Fruit fly (Drosophila melanogaster) whole organism, embryonic: ENCODE data around the gene Cyp313a1.
A peak's percentile ranks its signal among the peaks of the same experiment; 100 is the strongest.

Experiments
- Atf6 ChIP-seq: fragments of 200-800 bp; sonication (Bioruptor generic); IDR thresholded peaks from 2 replicates; pipeline ENCODE4 v1.3.6; 2022; ENCODE audit warnings: missing biosample characterization, missing genetic modification characterization
- B-H2 ChIP-seq: fragments of 200-800 bp; sonication (Bioruptor generic); optimal IDR thresholded peaks from 2 replicates; lab custom pipeline; 2018; ENCODE audit warnings: missing biosample characterization, mild to moderate bottlenecking, missing genetic modification characterization
- BtbVII ChIP-seq: fragments of 200-800 bp; sonication (Bioruptor generic); optimal IDR thresholded peaks from 3 replicates; lab custom pipeline; 2017; ENCODE audit warnings: missing biosample characterization, mild to moderate bottlenecking, missing genetic modification characterization
- CG10147 ChIP-seq: fragments of 200-800 bp; sonication (Bioruptor generic); optimal IDR thresholded peaks from 2 replicates; lab custom pipeline; 2019; ENCODE audit warnings: missing biosample characterization, mild to moderate bottlenecking, missing genetic modification characterization, moderate library complexity
- CG10543 ChIP-seq: fragments of 200-800 bp; sonication (Bioruptor generic); optimal IDR thresholded peaks from 3 replicates; lab custom pipeline; 2017; ENCODE audit warnings: missing biosample characterization, mild to moderate bottlenecking, missing genetic modification characterization, moderate library complexity
- CG12299 ChIP-seq: fragments of 200-800 bp; sonication (Bioruptor generic); optimal IDR thresholded peaks from 2 replicates; lab custom pipeline; 2018; ENCODE audit warnings: missing biosample characterization, mild to moderate bottlenecking, missing genetic modification characterization
- CG13424 ChIP-seq: fragments of 200-800 bp; sonication (Bioruptor generic); optimal IDR thresholded peaks from 2 replicates; lab custom pipeline; 2019; ENCODE audit warnings: missing biosample characterization, mild to moderate bottlenecking, missing genetic modification characterization, moderate library complexity
- CG14014 ChIP-seq: fragments of 200-800 bp; sonication (Bioruptor generic); IDR thresholded peaks from 2 replicates; pipeline ENCODE4 v1.3.6; 2022; ENCODE audit warnings: missing biosample characterization, missing genetic modification characterization
- CG14667 ChIP-seq: fragments of 200-800 bp; sonication (Bioruptor generic); IDR thresholded peaks from 2 replicates; pipeline ENCODE4 v1.3.6; 2022; ENCODE audit warnings: missing biosample characterization, missing genetic modification characterization
- CG15269 ChIP-seq: fragments of 200-800 bp; sonication (Bioruptor generic); optimal IDR thresholded peaks from 2 replicates; lab custom pipeline; 2018; ENCODE audit warnings: missing biosample characterization, mild to moderate bottlenecking, missing genetic modification characterization, moderate library complexity
- CG15696 ChIP-seq: fragments of 200-800 bp; sonication (Bioruptor generic); optimal IDR thresholded peaks from 2 replicates; lab custom pipeline; 2019; ENCODE audit warnings: missing biosample characterization, mild to moderate bottlenecking, missing genetic modification characterization, moderate library complexity
- CG16779 ChIP-seq: fragments of 200-800 bp; sonication (Bioruptor generic); IDR thresholded peaks from 2 replicates; pipeline ENCODE4 v1.3.6; 2022; ENCODE audit warnings: missing biosample characterization, missing genetic modification characterization
- CG32532 ChIP-seq: fragments of 200-800 bp; sonication (Bioruptor generic); IDR thresholded peaks from 2 replicates; pipeline ENCODE4 v1.3.6; 2022; ENCODE audit warnings: missing biosample characterization, missing genetic modification characterization
- CG33213 ChIP-seq: fragments of 200-800 bp; sonication (Bioruptor generic); optimal IDR thresholded peaks from 3 replicates; lab custom pipeline; 2016; ENCODE audit warnings: missing biosample characterization, missing genetic modification characterization
- CG3726 ChIP-seq: fragments of 200-800 bp; sonication (Bioruptor generic); IDR thresholded peaks from 3 replicates; pipeline ENCODE4, ENCODE4 v1.3.6; 2022; ENCODE audit warnings: missing biosample characterization, missing genetic modification characterization
- CG3995 ChIP-seq: fragments of 200-800 bp; sonication (Bioruptor generic); optimal IDR thresholded peaks from 3 replicates; lab custom pipeline; 2016; ENCODE audit warnings: missing biosample characterization, missing genetic modification characterization
- CG5953 ChIP-seq: fragments of 200-800 bp; sonication (Bioruptor generic); IDR thresholded peaks from 2 replicates; pipeline ENCODE4 v1.3.6; 2022; ENCODE audit warnings: missing biosample characterization, missing genetic modification characterization
- CG6254 ChIP-seq: fragments of 200-800 bp; sonication (Bioruptor generic); optimal IDR thresholded peaks from 3 replicates; lab custom pipeline; 2017; ENCODE audit warnings: mild to moderate bottlenecking, missing biosample characterization, missing genetic modification reagents, missing genetic modification characterization
- CG8290 ChIP-seq, 3 experiments: fragments of 200-800 bp; sonication (Bioruptor generic); optimal IDR thresholded peaks; 2 replicates each; lab custom pipeline; 2016 to 2019; ENCODE audit warnings: missing biosample characterization in 3 of 3, missing genetic modification characterization in 3 of 3, mild to moderate bottlenecking in 2 of 3, moderate library complexity in 1 of 3
- CG8388 ChIP-seq: fragments of 200-800 bp; sonication (Bioruptor generic); optimal IDR thresholded peaks from 2 replicates; lab custom pipeline; 2019; ENCODE audit warnings: missing biosample characterization, mild to moderate bottlenecking, missing genetic modification characterization, moderate library complexity
- D19B ChIP-seq: fragments of 200-800 bp; sonication (Bioruptor generic); optimal IDR thresholded peaks from 2 replicates; lab custom pipeline; 2017; ENCODE audit warnings: missing biosample characterization, mild to moderate bottlenecking, missing genetic modification characterization
- Dbx ChIP-seq: fragments of 200-800 bp; sonication (Bioruptor generic); IDR thresholded peaks from 3 replicates; pipeline ENCODE4 v1.3.6; 2022; ENCODE audit warnings: missing biosample characterization, missing genetic modification characterization
- Dref ChIP-seq: fragments of 200-800 bp; sonication (Bioruptor generic); IDR thresholded peaks from 2 replicates; pipeline ENCODE4 v1.3.6; 2022; ENCODE audit warnings: missing biosample characterization, missing genetic modification characterization
- Ets65A ChIP-seq: fragments of 200-800 bp; sonication (Bioruptor generic); peaks from one replicate; lab custom pipeline; 2016; ENCODE audit warnings: missing biosample characterization, missing genetic modification characterization
- HLH4C ChIP-seq: fragments of 200-800 bp; sonication (Bioruptor generic); IDR thresholded peaks from 3 replicates; pipeline ENCODE4 v1.3.6; 2022; ENCODE audit warnings: missing biosample characterization, missing genetic modification characterization; ENCODE audit not compliant: partially characterized antibody
- Myb ChIP-seq: fragments of 200-800 bp; sonication (Bioruptor generic); optimal IDR thresholded peaks from 2 replicates; lab custom pipeline; 2016; ENCODE audit warnings: missing biosample characterization, missing genetic modification characterization
- NFAT ChIP-seq: fragments of 200-800 bp; sonication (Bioruptor generic); IDR thresholded peaks from 2 replicates; pipeline ENCODE4 v1.3.6; 2022; ENCODE audit warnings: missing biosample characterization, missing genetic modification characterization
- NfI ChIP-seq: fragments of 200-800 bp; sonication (Bioruptor generic); optimal IDR thresholded peaks from 3 replicates; lab custom pipeline; 2018; ENCODE audit warnings: missing biosample characterization, mild to moderate bottlenecking, missing genetic modification characterization, moderate library complexity
- Rfx ChIP-seq: fragments of 200-800 bp; sonication (Bioruptor generic); IDR thresholded peaks from 2 replicates; pipeline ENCODE4 v1.3.6; 2022; ENCODE audit warnings: missing biosample characterization, missing genetic modification characterization
- Spps ChIP-seq: fragments of 200-800 bp; sonication (Bioruptor generic); optimal IDR thresholded peaks from 2 replicates; lab custom pipeline; 2018; ENCODE audit warnings: missing biosample characterization, mild to moderate bottlenecking, missing genetic modification characterization
- Xbp1 ChIP-seq: fragments of 200-800 bp; sonication (Bioruptor generic); optimal IDR thresholded peaks from 3 replicates; lab custom pipeline; 2016; ENCODE audit warnings: missing biosample characterization, mild to moderate bottlenecking, missing genetic modification characterization
- chinmo ChIP-seq: fragments of 200-800 bp; sonication (Bioruptor generic); IDR thresholded peaks from 4 replicates; pipeline ENCODE4 v1.3.6; 2022; ENCODE audit warnings: missing biosample characterization, missing genetic modification characterization; ENCODE audit not compliant: partially characterized antibody
- chm ChIP-seq: fragments of 200-800 bp; sonication (Bioruptor generic); IDR thresholded peaks from 2 replicates; pipeline ENCODE4 v1.3.6; 2022; ENCODE audit warnings: missing biosample characterization, missing genetic modification characterization
- cwo ChIP-seq: fragments of 200-800 bp; sonication (Bioruptor generic); optimal IDR thresholded peaks from 3 replicates; lab custom pipeline; 2017; ENCODE audit warnings: missing biosample characterization, missing genetic modification characterization, mild to moderate bottlenecking, moderate library complexity, missing genetic modification reagents
- exex ChIP-seq: fragments of 200-800 bp; sonication (Bioruptor generic); optimal IDR thresholded peaks from 4 replicates; lab custom pipeline; 2018; ENCODE audit warnings: missing biosample characterization, mild to moderate bottlenecking, missing genetic modification characterization, moderate library complexity
- fd102C ChIP-seq: fragments of 200-800 bp; sonication (Bioruptor generic); optimal IDR thresholded peaks from 2 replicates; lab custom pipeline; 2018; ENCODE audit warnings: missing biosample characterization, mild to moderate bottlenecking, missing genetic modification characterization, moderate library complexity
- fd64A ChIP-seq: fragments of 200-800 bp; sonication (Bioruptor generic); optimal IDR thresholded peaks from 3 replicates; lab custom pipeline; 2018; ENCODE audit warnings: missing biosample characterization, mild to moderate bottlenecking, missing genetic modification characterization
- fru ChIP-seq: fragments of >200 bp; optimal IDR thresholded peaks from 2 replicates; lab custom pipeline; 2017
- jing ChIP-seq: fragments of 200-800 bp; sonication (Bioruptor generic); optimal IDR thresholded peaks from 2 replicates; lab custom pipeline; 2018; ENCODE audit warnings: missing biosample characterization, mild to moderate bottlenecking, missing genetic modification characterization
- lilli ChIP-seq: fragments of 200-800 bp; sonication (Bioruptor generic); optimal IDR thresholded peaks from 3 replicates; lab custom pipeline; 2016; ENCODE audit warnings: missing biosample characterization, missing genetic modification characterization
- luna ChIP-seq: fragments of 200-800 bp; sonication (Bioruptor generic); optimal IDR thresholded peaks from 2 replicates; lab custom pipeline; 2016; ENCODE audit warnings: missing biosample characterization, missing genetic modification characterization
- pfk ChIP-seq: fragments of 200-800 bp; sonication (Bioruptor generic); optimal IDR thresholded peaks from 2 replicates; lab custom pipeline; 2018; ENCODE audit warnings: missing biosample characterization, mild to moderate bottlenecking, missing genetic modification characterization, moderate library complexity
- salm ChIP-seq: fragments of 200-800 bp; sonication (Bioruptor generic); optimal IDR thresholded peaks from 2 replicates; lab custom pipeline; 2018; ENCODE audit warnings: missing biosample characterization, mild to moderate bottlenecking, missing genetic modification characterization
- sens ChIP-seq: fragments of 200-800 bp; sonication (Bioruptor generic); peaks from one replicate; lab custom pipeline; 2016; ENCODE audit warnings: missing biosample characterization, missing genetic modification characterization
- sob ChIP-seq: fragments of 200-800 bp; sonication (Bioruptor generic); IDR thresholded peaks from 2 replicates; pipeline ENCODE4 v1.3.6; 2022; ENCODE audit warnings: missing biosample characterization, missing genetic modification characterization
- tap ChIP-seq: fragments of 200-800 bp; optimal IDR thresholded peaks from 3 replicates; lab custom pipeline; 2019; ENCODE audit warnings: missing biosample characterization, mild to moderate bottlenecking, missing genetic modification characterization, moderate library complexity
- vvl ChIP-seq: fragments of 200-800 bp; sonication (Bioruptor generic); IDR thresholded peaks from 2 replicates; pipeline ENCODE4 v1.3.6; 2022; ENCODE audit warnings: missing biosample characterization, missing genetic modification characterization
- z ChIP-seq: fragments of 200-800 bp; sonication (Bioruptor generic); IDR thresholded peaks from 3 replicates; pipeline ENCODE4 v1.3.6; 2022; ENCODE audit warnings: missing biosample characterization, missing genetic modification characterization

The Cyp313a1 gene

DNA sequence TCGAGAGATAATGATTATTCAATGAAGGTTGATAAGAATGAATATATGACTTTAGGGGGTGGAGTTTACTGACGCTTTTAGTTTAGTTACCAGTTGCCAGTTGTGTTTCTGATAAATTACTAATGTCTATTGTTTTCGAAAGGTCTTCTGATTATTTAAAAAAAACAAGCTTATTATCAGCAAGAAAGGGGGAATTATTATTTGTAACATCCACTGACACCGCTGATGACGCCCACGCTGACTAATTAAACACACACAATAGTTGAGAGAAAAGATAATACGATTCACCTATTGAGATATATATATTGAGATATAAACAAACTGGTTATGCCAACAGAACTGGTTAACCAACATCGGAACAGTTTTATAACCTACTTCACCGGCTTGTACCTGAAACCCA is 46.9 kb downstream of the Cyp313a1 start:
- TF ChIP-seq exex (tag; lab: Kevin White, UChicago) (peak; percentile 58), CG16779 (GFP tag; lab: Robert Waterston, UW) (no peak)
- TF ChIP-seq, all 482 proteins: peak for 1

DNA sequence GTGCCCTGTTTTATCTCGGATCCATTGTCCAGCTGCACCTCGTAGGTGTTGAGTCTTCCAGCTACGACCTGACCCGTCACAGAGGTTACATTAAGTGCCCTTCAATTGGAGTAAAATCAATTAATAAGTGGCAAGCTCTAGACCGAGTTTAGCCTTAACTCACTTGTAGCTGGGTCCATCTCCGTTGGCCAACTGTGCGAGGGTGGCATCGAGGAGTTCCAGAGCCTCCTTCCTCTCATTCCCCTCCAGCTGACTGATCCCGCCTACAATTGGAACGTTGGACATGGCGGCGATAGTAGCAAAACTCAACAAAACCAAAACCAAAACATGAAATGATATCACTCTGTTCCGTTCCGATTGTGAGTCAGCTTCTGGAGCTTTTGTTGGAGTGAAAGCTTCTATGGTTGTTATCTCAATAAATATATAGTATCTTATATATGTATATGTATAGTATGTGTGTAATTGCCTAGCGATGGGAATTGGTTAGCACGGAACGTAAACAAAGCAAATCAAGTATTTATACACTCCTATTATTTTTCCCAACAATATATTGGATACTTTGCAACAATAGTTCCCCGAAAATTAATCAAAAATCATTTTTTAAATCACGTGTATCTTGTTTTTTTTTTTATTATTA is 47.8 kb downstream of the Cyp313a1 start, which contains the start of gene CG8066:
TSS of gene CG8066 (minus strand) at position 347 of the 637 bp plus-strand sequence.
- peak; percentile 55 for TF ChIP-seq CG10543 (GFP tag; lab: Kevin White, UChicago)
- TF ChIP-seq lilli (GFP tag; lab: Kevin White, UChicago), result no peak
- no peak for TF ChIP-seq CG8290 (GFP tag; optimal IDR thresholded peaks at IDR 0.05; lab: Kevin White, UChicago)
- peak in 1 of 2 experiments; percentile 0 for TF ChIP-seq CG8290 (tag; optimal IDR thresholded peaks at IDR 0.05; lab: Kevin White, UChicago)
- no peak for TF ChIP-seq fd102C
- no peak for TF ChIP-seq CG6254
- TF ChIP-seq HLH4C (GFP tag; lab: Robert Waterston, UW), result no peak
- no peak for TF ChIP-seq CG3995
- TF ChIP-seq cwo (GFP tag; lab: Kevin White, UChicago), result no peak
- no peak for TF ChIP-seq Myb (GFP tag; lab: Kevin White, UChicago)
- TF ChIP-seq Xbp1, result no peak
- TF ChIP-seq chm (GFP tag; lab: Robert Waterston, UW), result no peak; the same call in 1 of the 2 replicates
- TF ChIP-seq Dref (GFP tag; lab: Robert Waterston, UW), result no peak
- no peak for TF ChIP-seq tap (tag; lab: Kevin White, UChicago)
- peak; percentile 4 for TF ChIP-seq NfI (GFP tag; lab: Kevin White, UChicago)
- TF ChIP-seq CG14667, result no peak
- peak; percentile 27 for TF ChIP-seq CG15269 (tag; lab: Kevin White, UChicago)
- TF ChIP-seq BtbVII (GFP tag; lab: Kevin White, UChicago), result no peak
- TF ChIP-seq CG13424 (tag; lab: Kevin White, UChicago), result peak; percentile 38
- 0 out of 2 replicates have a peak, but pooled peaks have one; percentile 7 for TF ChIP-seq Atf6
- peak; percentile 4 for TF ChIP-seq Ets65A (GFP tag; lab: Kevin White, UChicago)
- TF ChIP-seq jing, result no peak
- TF ChIP-seq D19B (GFP tag; lab: Kevin White, UChicago), result no peak
- TF ChIP-seq CG10147, result no peak
- no peak for TF ChIP-seq CG14014 (GFP tag; lab: Robert Waterston, UW)
- TF ChIP-seq chinmo (GFP tag; lab: Robert Waterston, UW), result peak; percentile 39; the same call in 1 of the 4 replicates
- no peak for TF ChIP-seq CG15696
- no peak for TF ChIP-seq luna (GFP tag; lab: Kevin White, UChicago)
- peak; percentile 63 for TF ChIP-seq B-H2 (GFP tag; lab: Kevin White, UChicago)
- TF ChIP-seq salm (tag; lab: Kevin White, UChicago), result no peak
- peak; percentile 23; the same call in 1 of the 3 replicates for TF ChIP-seq Dbx (GFP tag; lab: Robert Waterston, UW)
- peak; percentile 8 for TF ChIP-seq CG12299
- TF ChIP-seq fd64A (GFP tag; lab: Kevin White, UChicago), result no peak
- peak; percentile 4; the same call in 1 of the 2 replicates for TF ChIP-seq Rfx
- no peak for TF ChIP-seq CG8388 (GFP tag; lab: Kevin White, UChicago)
- TF ChIP-seq CG3726 (GFP tag; lab: Robert Waterston, UW), result no peak
- TF ChIP-seq pfk (GFP tag; lab: Kevin White, UChicago), result peak; percentile 96
- peak; percentile 81 for TF ChIP-seq sens (GFP tag; lab: Kevin White, UChicago)
- no peak for TF ChIP-seq CG5953 (GFP tag; lab: Robert Waterston, UW)
- TF ChIP-seq vvl (GFP tag; lab: Robert Waterston, UW), result peak; percentile 40; the same call in 1 of the 2 replicates
- TF ChIP-seq Spps (tag; lab: Kevin White, UChicago), result no peak
- TF ChIP-seq NFAT (GFP tag; lab: Robert Waterston, UW), result no peak
- TF ChIP-seq z, result peak; percentile 96
- 0 out of 2 replicates have a peak, but pooled peaks have one; percentile 21 for TF ChIP-seq sob (GFP tag; lab: Robert Waterston, UW)
- TF ChIP-seq CG33213 (GFP tag; lab: Kevin White, UChicago), result no peak
- no peak for TF ChIP-seq CG32532
- no peak for TF ChIP-seq fru
